Worm (Caenorhabditis elegans) whole organism, L1 larva: ENCODE measurements around the gene M163.22.

Experiments
- blmp-1 ChIP-seq: fragments of 150-350 bp; optimal IDR thresholded peaks from 2 replicates; lab custom pipeline; 2014; ENCODE audit warnings: missing biosample characterization, missing genetic modification characterization
- jun-1 ChIP-seq: fragments of 150-350 bp; optimal IDR thresholded peaks from 2 replicates; lab custom pipeline; 2014; ENCODE audit warnings: missing biosample characterization, missing genetic modification reagents, missing genetic modification characterization
- lin-35 ChIP-seq, 2 experiments: fragments of 150-350 bp; optimal IDR thresholded peaks; 2 replicates each; lab custom pipeline; 2014; ENCODE audit warnings: missing biosample characterization in 2 of 2, missing genetic modification characterization in 2 of 2, missing genetic modification reagents in 2 of 2
- mef-2 ChIP-seq: fragments of 150-350 bp; optimal IDR thresholded peaks from 2 replicates; lab custom pipeline; 2014; ENCODE audit warnings: missing biosample characterization, missing genetic modification characterization
- nhr-11 ChIP-seq: fragments of 150-350 bp; optimal IDR thresholded peaks from 2 replicates; lab custom pipeline; 2014; ENCODE audit warnings: missing biosample characterization, missing genetic modification characterization
- nhr-76 ChIP-seq: sonication (generic microtip); optimal IDR thresholded peaks from 2 replicates; lab custom pipeline; 2017; ENCODE audit warnings: missing biosample characterization, missing genetic modification characterization
- skn-1 ChIP-seq: fragments of 150-350 bp; optimal IDR thresholded peaks from 2 replicates; lab custom pipeline; 2014; ENCODE audit warnings: missing biosample characterization, missing genetic modification characterization
- snpc-4 ChIP-seq: fragments of 150-350 bp; optimal IDR thresholded peaks from 2 replicates; lab custom pipeline; 2014; ENCODE audit warnings: missing biosample characterization, missing genetic modification characterization
- unc-130 ChIP-seq: fragments of 150-350 bp; optimal IDR thresholded peaks from 2 replicates; lab custom pipeline; 2017; ENCODE audit warnings: missing biosample characterization, missing genetic modification characterization, inconsistent platforms
- unc-62 ChIP-seq: fragments of 150-350 bp; optimal IDR thresholded peaks from 2 replicates; lab custom pipeline; 2014; ENCODE audit warnings: missing biosample characterization, missing genetic modification reagents, missing genetic modification characterization
- zip-4 ChIP-seq: fragments of 200-800 bp; sonication (Bioruptor generic); optimal IDR thresholded peaks from 2 replicates; lab custom pipeline; 2018; ENCODE audit warnings: mild to moderate bottlenecking, missing genetic modification characterization, moderate library complexity, missing compliant biosample characterization

ce11 chrX:14477338-14477737 lies 11.6 kb downstream of the M163.22 start:
- TF ChIP-seq snpc-4 (tag; lab: Kevin White, UChicago) (peak; percentile 95), unc-62 (GFP tag; lab: Kevin White, UChicago) (no peak), nhr-11 (tag; lab: Kevin White, UChicago) (no peak), skn-1 (peak; percentile 2), blmp-1 (tag; lab: Kevin White, UChicago) (no peak), lin-35 (GFP tag; optimal IDR thresholded peaks at IDR 0.05; lab: Kevin White, UChicago) (no peak), nhr-76 (tag; lab: Kevin White, UChicago) (no peak), jun-1 (tag; lab: Kevin White, UChicago) (no peak), unc-130 (tag; lab: Kevin White, UChicago) (no peak), zip-4 (GFP tag; lab: Kevin White, UChicago) (no peak), mef-2 (tag; lab: Kevin White, UChicago) (no peak)
